Fruit fly (Drosophila melanogaster) whole organism, embryonic: ENCODE results near the gene CG33641.

Source experiments
- Atf6 ChIP-seq: fragments of 200-800 bp; sonication (Bioruptor generic); IDR thresholded peaks from 2 replicates; pipeline ENCODE4 v1.3.6; 2022; ENCODE audit warnings: missing biosample characterization, missing genetic modification characterization
- C15 ChIP-seq: fragments of 200-800 bp; sonication (Bioruptor generic); IDR thresholded peaks from 3 replicates; pipeline ENCODE4 v1.3.6; 2022; ENCODE audit warnings: missing biosample characterization, missing genetic modification characterization
- CG10654 ChIP-seq: fragments of 200-800 bp; sonication (Bioruptor generic); optimal IDR thresholded peaks from 2 replicates; lab custom pipeline; 2016; ENCODE audit warnings: missing biosample characterization, missing genetic modification characterization
- CG12219 ChIP-seq: fragments of 200-800 bp; sonication (Bioruptor generic); optimal IDR thresholded peaks from 3 replicates; lab custom pipeline; 2018; ENCODE audit warnings: missing biosample characterization, mild to moderate bottlenecking, missing genetic modification characterization
- CG12236 ChIP-seq: fragments of 200-800 bp; sonication (Bioruptor generic); optimal IDR thresholded peaks from 2 replicates; lab custom pipeline; 2016; ENCODE audit warnings: missing biosample characterization, missing genetic modification characterization
- CG1233 ChIP-seq: fragments of 200-800 bp; sonication (Bioruptor generic); optimal IDR thresholded peaks from 4 replicates; lab custom pipeline; 2018; ENCODE audit warnings: missing biosample characterization, mild to moderate bottlenecking, missing genetic modification characterization
- CG12659 ChIP-seq: fragments of 200-800 bp; sonication (Bioruptor generic); optimal IDR thresholded peaks from 3 replicates; lab custom pipeline; 2017; ENCODE audit warnings: mild to moderate bottlenecking, missing biosample characterization, missing genetic modification reagents, missing genetic modification characterization
- CG13296 ChIP-seq: fragments of 200-800 bp; sonication (Bioruptor generic); optimal IDR thresholded peaks from 3 replicates; lab custom pipeline; 2018; ENCODE audit warnings: missing biosample characterization, mild to moderate bottlenecking, missing genetic modification characterization
- CG15479 ChIP-seq: fragments of 200-800 bp; sonication (Bioruptor generic); optimal IDR thresholded peaks from 3 replicates; lab custom pipeline; 2019; ENCODE audit warnings: missing biosample characterization, mild to moderate bottlenecking, missing genetic modification characterization, moderate library complexity
- CG15696 ChIP-seq: fragments of 200-800 bp; sonication (Bioruptor generic); optimal IDR thresholded peaks from 2 replicates; lab custom pipeline; 2019; ENCODE audit warnings: missing biosample characterization, mild to moderate bottlenecking, missing genetic modification characterization, moderate library complexity
- CG17328 ChIP-seq: fragments of 200-800 bp; sonication (Bioruptor generic); IDR thresholded peaks from 2 replicates; pipeline ENCODE4 v1.3.6; 2022; ENCODE audit warnings: missing biosample characterization, missing genetic modification characterization
- CG32767 ChIP-seq: fragments of 200-800 bp; sonication (Bioruptor generic); IDR thresholded peaks from 2 replicates; pipeline ENCODE4 v1.3.6; 2022; ENCODE audit warnings: missing biosample characterization, missing genetic modification characterization
- CG33213 ChIP-seq: fragments of 200-800 bp; sonication (Bioruptor generic); optimal IDR thresholded peaks from 3 replicates; lab custom pipeline; 2016; ENCODE audit warnings: missing biosample characterization, missing genetic modification characterization
- CG34376 ChIP-seq: fragments of 200-800 bp; sonication (Bioruptor generic); optimal IDR thresholded peaks from 2 replicates; lab custom pipeline; 2018; ENCODE audit warnings: missing biosample characterization, mild to moderate bottlenecking, missing genetic modification characterization
- CG4404 ChIP-seq: fragments of 200-800 bp; sonication (Bioruptor generic); IDR thresholded peaks from 2 replicates; pipeline ENCODE4 v1.3.6; 2022; ENCODE audit warnings: missing biosample characterization, missing genetic modification characterization
- CG4820 ChIP-seq: fragments of 200-800 bp; sonication (Bioruptor generic); optimal IDR thresholded peaks from 3 replicates; lab custom pipeline; 2016; ENCODE audit warnings: missing biosample characterization, missing genetic modification characterization
- CG6654 ChIP-seq: fragments of 200-800 bp; sonication (Bioruptor generic); optimal IDR thresholded peaks from 2 replicates; lab custom pipeline; 2017; ENCODE audit warnings: missing biosample characterization, mild to moderate bottlenecking, missing genetic modification characterization
- CG6765 ChIP-seq: fragments of 200-800 bp; sonication (Bioruptor generic); optimal IDR thresholded peaks from 3 replicates; lab custom pipeline; 2017; ENCODE audit warnings: missing biosample characterization, mild to moderate bottlenecking, missing genetic modification characterization
- CG6791 ChIP-seq: fragments of 200-800 bp; sonication (Bioruptor generic); IDR thresholded peaks from 3 replicates; pipeline ENCODE4 v1.3.6; 2022; ENCODE audit warnings: missing biosample characterization, missing genetic modification characterization; ENCODE audit not compliant: partially characterized antibody
- CG7357 ChIP-seq: fragments of 200-800 bp; sonication (Bioruptor generic); IDR thresholded peaks from 3 replicates; pipeline ENCODE4 v1.3.6; 2022; ENCODE audit warnings: missing biosample characterization, missing genetic modification characterization
- CG9609 ChIP-seq: fragments of 200-800 bp; sonication (Bioruptor generic); optimal IDR thresholded peaks from 3 replicates; lab custom pipeline; 2016; ENCODE audit warnings: missing biosample characterization, missing genetic modification characterization
- CG9727 ChIP-seq: fragments of 200-800 bp; sonication (Bioruptor generic); optimal IDR thresholded peaks from 3 replicates; lab custom pipeline; 2017; ENCODE audit warnings: missing biosample characterization, mild to moderate bottlenecking, missing genetic modification characterization
- CrebB ChIP-seq: fragments of 200-800 bp; sonication (Bioruptor generic); optimal IDR thresholded peaks from 3 replicates; lab custom pipeline; 2018; ENCODE audit warnings: missing biosample characterization, mild to moderate bottlenecking, missing genetic modification characterization
- Dll ChIP-seq: fragments of 200-800 bp; sonication (Bioruptor generic); IDR thresholded peaks from 4 replicates; pipeline ENCODE4 v1.3.6; 2022; ENCODE audit warnings: missing biosample characterization, missing genetic modification characterization; ENCODE audit not compliant: partially characterized antibody
- ERR ChIP-seq: fragments of 200-800 bp; sonication (Bioruptor generic); optimal IDR thresholded peaks from 2 replicates; lab custom pipeline; 2016; ENCODE audit warnings: missing biosample characterization, missing genetic modification characterization
- MESR4 ChIP-seq: fragments of 200-800 bp; sonication (Bioruptor generic); optimal IDR thresholded peaks from 2 replicates; lab custom pipeline; 2018; ENCODE audit warnings: missing biosample characterization, mild to moderate bottlenecking, missing genetic modification characterization, moderate library complexity
- NfI ChIP-seq: fragments of 200-800 bp; sonication (Bioruptor generic); optimal IDR thresholded peaks from 3 replicates; lab custom pipeline; 2018; ENCODE audit warnings: missing biosample characterization, mild to moderate bottlenecking, missing genetic modification characterization, moderate library complexity
- Poxn ChIP-seq: fragments of 200-800 bp; sonication (Bioruptor generic); IDR thresholded peaks from 2 replicates; pipeline ENCODE4 v1.3.6; 2022; ENCODE audit warnings: missing biosample characterization, missing genetic modification characterization
- Ptx1 ChIP-seq: fragments of 200-800 bp; sonication (Bioruptor generic); IDR thresholded peaks from 2 replicates; pipeline ENCODE4 v1.3.6; 2022; ENCODE audit warnings: missing biosample characterization, missing genetic modification characterization
- Ravus ChIP-seq: fragments of 200-800 bp; sonication (Bioruptor generic); IDR thresholded peaks from 2 replicates; pipeline ENCODE4 v1.3.6; 2022; ENCODE audit warnings: missing biosample characterization, missing genetic modification characterization
- Sox102F ChIP-seq: fragments of 200-800 bp; sonication (Bioruptor generic); optimal IDR thresholded peaks from 2 replicates; lab custom pipeline; 2018; ENCODE audit warnings: missing biosample characterization, mild to moderate bottlenecking, missing genetic modification characterization, moderate library complexity
- Stat92E ChIP-seq, 3 experiments: fragments of >200 bp in 2 of 3; fragments of 200-800 bp in 1 of 3; sonication (Bioruptor generic) in 1 of 3; optimal IDR thresholded peaks; 2 replicates each; lab custom pipeline; 2017 to 2019; ENCODE audit warnings: missing biosample characterization in 3 of 3, missing genetic modification characterization in 3 of 3, mild to moderate bottlenecking in 1 of 3, moderate library complexity in 1 of 3
- YL-1 ChIP-seq: fragments of 200-800 bp; sonication (Bioruptor generic); optimal IDR thresholded peaks from 3 replicates; lab custom pipeline; 2017; ENCODE audit warnings: missing biosample characterization, mild to moderate bottlenecking, missing genetic modification characterization
- cato ChIP-seq: fragments of 200-800 bp; sonication (Bioruptor generic); optimal IDR thresholded peaks from 2 replicates; lab custom pipeline; 2016; ENCODE audit warnings: missing biosample characterization, missing genetic modification characterization, borderline replicate concordance
- ci ChIP-seq: fragments of 200-800 bp; sonication (Bioruptor generic); IDR thresholded peaks from 3 replicates; pipeline ENCODE4 v1.3.6; 2022; ENCODE audit warnings: missing biosample characterization, missing genetic modification characterization
- crc ChIP-seq: fragments of 200-800 bp; sonication (Bioruptor generic); optimal IDR thresholded peaks from 2 replicates; lab custom pipeline; 2016; ENCODE audit warnings: missing biosample characterization, missing genetic modification characterization
- danr ChIP-seq: fragments of 200-800 bp; sonication (Bioruptor generic); IDR thresholded peaks from 2 replicates; pipeline ENCODE4 v1.3.6; 2022; ENCODE audit warnings: missing biosample characterization, missing genetic modification characterization
- disco-r ChIP-seq: fragments of 200-800 bp; sonication (Bioruptor generic); optimal IDR thresholded peaks from 2 replicates; lab custom pipeline; 2016; ENCODE audit warnings: missing biosample characterization, missing genetic modification characterization
- esg ChIP-seq: fragments of 200-800 bp; sonication (Bioruptor generic); conservative IDR thresholded peaks from 2 replicates; pipeline ENCODE4 v1.3.6; 2022; ENCODE audit warnings: missing biosample characterization, missing genetic modification characterization
- hbn ChIP-seq: fragments of 200-800 bp; sonication (Bioruptor generic); IDR thresholded peaks from 2 replicates; pipeline ENCODE4 v1.3.6; 2022; ENCODE audit warnings: missing biosample characterization, missing genetic modification characterization; ENCODE audit not compliant: partially characterized antibody
- hkb ChIP-seq, 2 experiments: fragments of 200-800 bp in 1 of 2; fragments of >200 bp in 1 of 2; sonication (Bioruptor generic) in 1 of 2; IDR thresholded peaks in 1 of 2; optimal IDR thresholded peaks in 1 of 2; 2 replicates each; pipeline versions ENCODE4 v1.3.6 to Lab custom; 2017 to 2022; ENCODE audit warnings: missing biosample characterization in 1 of 2, missing genetic modification characterization in 1 of 2
- kay ChIP-seq: fragments of 200-800 bp; sonication (Bioruptor generic); optimal IDR thresholded peaks from 2 replicates; lab custom pipeline; 2016; ENCODE audit warnings: missing biosample characterization, missing genetic modification characterization
- mirr ChIP-seq: fragments of 200-800 bp; sonication (Bioruptor generic); optimal IDR thresholded peaks from 3 replicates; lab custom pipeline; 2018; ENCODE audit warnings: missing biosample characterization, mild to moderate bottlenecking, missing genetic modification characterization
- rib ChIP-seq: fragments of 200-800 bp; sonication (Bioruptor generic); IDR thresholded peaks from 2 replicates; pipeline ENCODE4 v1.3.6; 2022; ENCODE audit warnings: missing biosample characterization, missing genetic modification characterization
- sisA ChIP-seq: fragments of 200-800 bp; sonication (Bioruptor generic); IDR thresholded peaks from 2 replicates; pipeline ENCODE4 v1.3.6; 2022; ENCODE audit warnings: missing biosample characterization, missing genetic modification characterization
- twi ChIP-seq: fragments of 200-800 bp; optimal IDR thresholded peaks from 2 replicates; lab custom pipeline; 2019; ENCODE audit warnings: missing biosample characterization, mild to moderate bottlenecking, missing genetic modification characterization, moderate library complexity
- zen ChIP-seq: fragments of 200-800 bp; sonication (Bioruptor generic); optimal IDR thresholded peaks from 3 replicates; lab custom pipeline; 2018; ENCODE audit warnings: missing biosample characterization, mild to moderate bottlenecking, missing genetic modification characterization, moderate library complexity

CG33641 gene

DNA sequence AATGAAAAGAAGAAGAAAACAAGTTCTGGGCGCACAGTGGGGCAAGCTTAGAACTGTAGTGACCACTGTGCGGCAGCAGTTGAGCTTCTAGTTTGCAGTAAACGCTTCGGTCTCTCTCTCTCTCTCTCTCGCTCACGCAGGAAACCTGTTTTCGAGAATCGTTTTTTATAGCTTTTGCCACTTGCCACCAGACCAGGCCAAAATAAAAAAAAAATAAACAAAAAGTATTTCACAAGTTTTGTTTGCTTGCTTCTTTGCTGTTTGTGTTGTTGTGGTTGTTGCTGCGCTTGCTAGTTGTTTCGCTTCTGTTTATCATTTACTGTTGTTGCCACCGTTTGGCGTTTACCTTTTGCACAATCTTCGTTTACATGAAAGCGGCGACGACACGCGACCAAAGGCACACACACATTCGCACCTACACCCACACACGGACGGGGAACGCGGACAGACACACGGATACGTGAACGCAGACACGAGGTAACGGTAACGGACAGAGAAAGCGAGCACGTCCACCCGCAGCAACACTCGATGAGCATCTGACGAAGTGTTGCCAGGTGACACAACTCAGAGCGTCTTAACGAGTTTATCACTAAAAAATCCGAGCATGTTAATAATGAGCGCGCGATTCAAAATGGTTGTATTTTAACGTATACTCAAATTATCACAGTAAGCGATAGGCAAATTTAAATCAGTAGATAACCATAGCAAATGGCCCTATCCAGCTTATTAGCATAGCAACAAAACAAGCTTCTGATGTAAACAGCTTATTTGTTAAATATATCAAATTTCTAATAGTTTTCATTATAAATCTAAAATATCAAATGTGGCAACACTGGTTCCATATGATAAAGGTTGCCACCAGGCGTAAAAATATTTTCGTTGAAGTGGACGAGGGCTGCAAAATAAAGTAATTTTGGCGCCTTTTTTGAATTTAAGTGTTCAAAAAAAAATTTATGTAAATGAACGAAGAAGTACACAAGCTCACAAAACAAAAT is 20.2 kb downstream of the CG33641 start, which contains the start of gene B4 (continued):
- TF ChIP-seq CrebB (tag; lab: Kevin White, UChicago) = peak; percentile 64
- peak; percentile 53 for TF ChIP-seq CG15479 (GFP tag; lab: Kevin White, UChicago)
- peak; percentile 34 for TF ChIP-seq hkb (optimal IDR thresholded peaks at IDR 0.05; lab: Kevin White, UChicago)
- peak; percentile 51 for TF ChIP-seq hkb (GFP tag; IDR thresholded peaks at IDR 0.05; lab: Robert Waterston, UW)
- peak; percentile 23 for TF ChIP-seq CG12659 (GFP tag; lab: Kevin White, UChicago)
- TF ChIP-seq danr (GFP tag; lab: Robert Waterston, UW) = no peak
- TF ChIP-seq C15 (GFP tag; lab: Robert Waterston, UW) = no peak
- no peak for TF ChIP-seq CG7357 (GFP tag; lab: Robert Waterston, UW)
- TF ChIP-seq YL-1 (GFP tag; lab: Kevin White, UChicago) = peak; percentile 11
- no peak for TF ChIP-seq NfI (GFP tag; lab: Kevin White, UChicago)
- TF ChIP-seq disco-r = peak; percentile 53
- peak; percentile 34 for TF ChIP-seq CG12219
- TF ChIP-seq CG34376 (GFP tag; lab: Kevin White, UChicago) = peak; percentile 31
- no peak for TF ChIP-seq Dll (GFP tag; lab: Robert Waterston, UW)
- TF ChIP-seq CG4404 = no peak
- TF ChIP-seq Sox102F (GFP tag; lab: Kevin White, UChicago) = no peak
- no peak for TF ChIP-seq zen (tag; lab: Kevin White, UChicago)
- peak; percentile 89 for TF ChIP-seq mirr (GFP tag; lab: Kevin White, UChicago)
- peak; percentile 8 for TF ChIP-seq CG12236
- TF ChIP-seq CG17328 = peak; percentile 31; the same call in 1 of the 2 replicates
- TF ChIP-seq twi = no peak
- peak; percentile 16 for TF ChIP-seq CG1233 (GFP tag; lab: Kevin White, UChicago)
- TF ChIP-seq rib (GFP tag; lab: Robert Waterston, UW) = peak; percentile 72
- TF ChIP-seq CG6791 (GFP tag; lab: Robert Waterston, UW) = peak; percentile 44; the same call in 2 of the 3 replicates
- TF ChIP-seq CG10654 (GFP tag; lab: Kevin White, UChicago) = no peak
- peak; percentile 59 for TF ChIP-seq CG13296 (GFP tag; lab: Kevin White, UChicago)
- TF ChIP-seq hbn (GFP tag; lab: Robert Waterston, UW) = no peak
- no peak for TF ChIP-seq kay (GFP tag; lab: Kevin White, UChicago)
- TF ChIP-seq Atf6 (GFP tag; lab: Robert Waterston, UW) = no peak
- TF ChIP-seq CG6654 (GFP tag; lab: Kevin White, UChicago) = no peak
- no peak for TF ChIP-seq cato
- TF ChIP-seq CG4820 (GFP tag; lab: Kevin White, UChicago) = no peak
- TF ChIP-seq CG32767 = no peak; the same call in 1 of the 2 replicates
- no peak for TF ChIP-seq crc
- TF ChIP-seq CG15696 (tag; lab: Kevin White, UChicago) = peak; percentile 6
- TF ChIP-seq sisA (GFP tag; lab: Robert Waterston, UW) = no peak
- TF ChIP-seq CG9609 (GFP tag; lab: Kevin White, UChicago) = no peak
- TF ChIP-seq CG6765 = peak; percentile 65
- no peak for TF ChIP-seq Poxn (GFP tag; lab: Robert Waterston, UW)
- no peak for TF ChIP-seq esg (GFP tag; lab: Robert Waterston, UW)
- no peak for TF ChIP-seq Ptx1 (GFP tag; lab: Robert Waterston, UW)
- peak; percentile 51 for TF ChIP-seq MESR4 (GFP tag; lab: Kevin White, UChicago)
- TF ChIP-seq Ravus (GFP tag; lab: Robert Waterston, UW) = no peak
- peak in 1 of 3 experiments; percentile 28 for TF ChIP-seq Stat92E (GFP tag; optimal IDR thresholded peaks at IDR 0.05; lab: Kevin White, UChicago)
- TF ChIP-seq CG9727 (GFP tag; lab: Kevin White, UChicago) = peak; percentile 39
- peak; percentile 71; the same call in 2 of the 3 replicates for TF ChIP-seq ci (GFP tag; lab: Robert Waterston, UW)
- peak; percentile 37 for TF ChIP-seq ERR (GFP tag; lab: Kevin White, UChicago)
- peak; percentile 10 for TF ChIP-seq CG33213 (GFP tag; lab: Kevin White, UChicago)
